Worm (Caenorhabditis elegans) whole organism, midembryonic: ENCODE data around the gene T24C2.5.

Experiments
- ref-1 ChIP-seq: fragments of 200-800 bp; sonication (Bioruptor generic); conservative IDR thresholded peaks from 2 replicates; pipeline ENCODE4 v1.3.6; 2022; ENCODE audit warnings: missing genetic modification reagents, missing genetic modification characterization, missing compliant biosample characterization
- ztf-29 ChIP-seq: fragments of 200-800 bp; sonication (Bioruptor generic); IDR thresholded peaks from 2 replicates; pipeline ENCODE4 v1.3.6; 2022; ENCODE audit warnings: missing genetic modification reagents, missing genetic modification characterization, missing compliant biosample characterization

- TF ChIP-seq ztf-29 (GFP tag; lab: Robert Waterston, UW) (no peak), ref-1 (GFP tag; lab: Robert Waterston, UW) (no peak)
Observed at ce11 chrX:14539468-14539867, 5.3 kb downstream of the T24C2.5 start.
